Fruit fly (Drosophila melanogaster) whole organism, embryonic: ENCODE data around the gene CG32488.

ENCODE experiments used
- Adf1 ChIP-seq: fragments of 200-800 bp; sonication (Bioruptor generic); IDR thresholded peaks from 2 replicates; pipeline ENCODE4 v1.3.6; 2022; ENCODE audit warnings: missing biosample characterization, missing genetic modification characterization
- BEAF-32 ChIP-seq: fragments of 200-800 bp; sonication (Bioruptor generic); optimal IDR thresholded peaks from 3 replicates; lab custom pipeline; 2017; ENCODE audit warnings: missing biosample characterization, missing genetic modification characterization, mild to moderate bottlenecking, moderate library complexity, missing genetic modification reagents
- CG10366 ChIP-seq: fragments of 200-800 bp; sonication (Bioruptor generic); IDR thresholded peaks from 2 replicates; pipeline ENCODE4 v1.3.6; 2022; ENCODE audit warnings: missing biosample characterization, missing genetic modification characterization
- CG10543 ChIP-seq: fragments of 200-800 bp; sonication (Bioruptor generic); optimal IDR thresholded peaks from 3 replicates; lab custom pipeline; 2017; ENCODE audit warnings: missing biosample characterization, mild to moderate bottlenecking, missing genetic modification characterization, moderate library complexity
- CG11723 ChIP-seq: fragments of 200-800 bp; sonication (Bioruptor generic); optimal IDR thresholded peaks from 2 replicates; lab custom pipeline; 2017; ENCODE audit warnings: missing biosample characterization, mild to moderate bottlenecking, missing genetic modification characterization
- CG1233 ChIP-seq: fragments of 200-800 bp; sonication (Bioruptor generic); optimal IDR thresholded peaks from 4 replicates; lab custom pipeline; 2018; ENCODE audit warnings: missing biosample characterization, mild to moderate bottlenecking, missing genetic modification characterization
- CG1602 ChIP-seq: fragments of 200-800 bp; sonication (Bioruptor generic); optimal IDR thresholded peaks from 3 replicates; lab custom pipeline; 2016; ENCODE audit warnings: missing biosample characterization, missing genetic modification characterization
- CG17361 ChIP-seq: fragments of 200-800 bp; sonication (Bioruptor generic); IDR thresholded peaks from 3 replicates; pipeline ENCODE4 v1.3.6; 2022; ENCODE audit warnings: missing biosample characterization, missing genetic modification characterization
- CG17385 ChIP-seq: fragments of 200-800 bp; sonication (Bioruptor generic); optimal IDR thresholded peaks from 3 replicates; lab custom pipeline; 2018; ENCODE audit warnings: missing biosample characterization, mild to moderate bottlenecking, missing genetic modification characterization
- CG1792 ChIP-seq: fragments of 200-800 bp; sonication (Bioruptor generic); optimal IDR thresholded peaks from 2 replicates; lab custom pipeline; 2016; ENCODE audit warnings: missing biosample characterization, missing genetic modification characterization
- CG18599 ChIP-seq: fragments of 200-800 bp; sonication (Bioruptor generic); optimal IDR thresholded peaks from 3 replicates; lab custom pipeline; 2017; ENCODE audit warnings: missing biosample characterization, missing genetic modification characterization, mild to moderate bottlenecking, moderate library complexity, missing genetic modification reagents
- CG2678 ChIP-seq: fragments of 200-800 bp; sonication (Bioruptor generic); optimal IDR thresholded peaks from 3 replicates; lab custom pipeline; 2019; ENCODE audit warnings: missing biosample characterization, mild to moderate bottlenecking, missing genetic modification characterization, moderate library complexity
- CG34224 ChIP-seq: fragments of 200-800 bp; sonication (Bioruptor generic); IDR thresholded peaks from 3 replicates; pipeline ENCODE4 v1.3.6; 2022; ENCODE audit warnings: missing biosample characterization, missing genetic modification characterization; ENCODE audit not compliant: partially characterized antibody
- CG4854 ChIP-seq: fragments of 200-800 bp; sonication (Bioruptor generic); optimal IDR thresholded peaks from 2 replicates; lab custom pipeline; 2016; ENCODE audit warnings: missing biosample characterization, missing genetic modification characterization, inconsistent platforms
- CG7357 ChIP-seq: fragments of 200-800 bp; sonication (Bioruptor generic); IDR thresholded peaks from 3 replicates; pipeline ENCODE4 v1.3.6; 2022; ENCODE audit warnings: missing biosample characterization, missing genetic modification characterization
- CG7963 ChIP-seq: fragments of 200-800 bp; sonication (Bioruptor generic); IDR thresholded peaks from 3 replicates; pipeline ENCODE4 v1.3.6; 2022; ENCODE audit warnings: missing biosample characterization, missing genetic modification characterization; ENCODE audit not compliant: partially characterized antibody
- CG8089 ChIP-seq: fragments of 200-800 bp; sonication (Bioruptor generic); optimal IDR thresholded peaks from 3 replicates; lab custom pipeline; 2016; ENCODE audit warnings: missing biosample characterization, missing genetic modification characterization
- CG8359 ChIP-seq: fragments of 200-800 bp; sonication (Bioruptor generic); optimal IDR thresholded peaks from 2 replicates; lab custom pipeline; 2017; ENCODE audit warnings: missing biosample characterization, mild to moderate bottlenecking, missing genetic modification characterization, borderline replicate concordance
- CG9215 ChIP-seq: fragments of 200-800 bp; sonication (Bioruptor generic); IDR thresholded peaks from 2 replicates; pipeline ENCODE4 v1.3.6; 2022; ENCODE audit warnings: missing biosample characterization, missing genetic modification characterization
- CG9437 ChIP-seq: fragments of 200-800 bp; sonication (Bioruptor generic); optimal IDR thresholded peaks from 2 replicates; lab custom pipeline; 2018; ENCODE audit warnings: missing biosample characterization, mild to moderate bottlenecking, missing genetic modification characterization
- Dfd ChIP-seq, 2 experiments: fragments of >200 bp; optimal IDR thresholded peaks; 2 replicates each; lab custom pipeline; 2017; ENCODE audit warnings: missing biosample characterization in 2 of 2, missing genetic modification characterization in 2 of 2
- Dip2 ChIP-seq: fragments of 200-800 bp; sonication (Bioruptor generic); IDR thresholded peaks from 2 replicates; pipeline ENCODE4 v1.3.6; 2022; ENCODE audit warnings: missing biosample characterization, missing genetic modification characterization
- Drgx ChIP-seq: fragments of 200-800 bp; sonication (Bioruptor generic); IDR thresholded peaks from 2 replicates; pipeline ENCODE4 v1.3.6; 2022; ENCODE audit warnings: missing biosample characterization, missing genetic modification characterization
- Eip74EF ChIP-seq, 2 experiments: fragments of 200-800 bp in 1 of 2; fragments of >200 bp in 1 of 2; sonication (Bioruptor generic) in 1 of 2; optimal IDR thresholded peaks; 2 replicates each; lab custom pipeline; 2017 to 2019; ENCODE audit warnings: missing biosample characterization in 2 of 2, missing genetic modification characterization in 2 of 2, mild to moderate bottlenecking in 1 of 2, moderate library complexity in 1 of 2
- HHEX ChIP-seq: fragments of 200-800 bp; sonication (Bioruptor generic); optimal IDR thresholded peaks from 3 replicates; lab custom pipeline; 2017; ENCODE audit warnings: missing biosample characterization, mild to moderate bottlenecking, missing genetic modification characterization, missing genetic modification reagents
- Hand ChIP-seq: fragments of 200-800 bp; sonication (Bioruptor generic); optimal IDR thresholded peaks from 2 replicates; lab custom pipeline; 2017; ENCODE audit warnings: mild to moderate bottlenecking, missing biosample characterization, missing genetic modification reagents, missing genetic modification characterization
- Oli ChIP-seq: fragments of 200-800 bp; sonication (Bioruptor generic); optimal IDR thresholded peaks from 2 replicates; lab custom pipeline; 2018; ENCODE audit warnings: missing biosample characterization, mild to moderate bottlenecking, missing genetic modification characterization, moderate library complexity
- PHDP ChIP-seq: fragments of 200-800 bp; sonication (Bioruptor generic); optimal IDR thresholded peaks from 3 replicates; lab custom pipeline; 2018; ENCODE audit warnings: missing biosample characterization, mild to moderate bottlenecking, missing genetic modification characterization, moderate library complexity
- Pdp1 ChIP-seq, 2 experiments: fragments of 200-800 bp; sonication (Bioruptor generic); optimal IDR thresholded peaks; 3 replicates each; lab custom pipeline; 2016; ENCODE audit warnings: missing biosample characterization in 2 of 2, missing genetic modification characterization in 2 of 2, mild to moderate bottlenecking in 1 of 2, moderate library complexity in 1 of 2
- Rx ChIP-seq: fragments of 200-800 bp; sonication (Bioruptor generic); IDR thresholded peaks from 2 replicates; pipeline ENCODE4 v1.3.6; 2022; ENCODE audit warnings: missing biosample characterization, missing genetic modification characterization
- bcd ChIP-seq: fragments of 200-800 bp; sonication (Bioruptor generic); optimal IDR thresholded peaks from 2 replicates; lab custom pipeline; 2017; ENCODE audit warnings: missing biosample characterization, mild to moderate bottlenecking, missing genetic modification characterization
- dmrt99B ChIP-seq: fragments of 200-800 bp; sonication (Bioruptor generic); optimal IDR thresholded peaks from 2 replicates; lab custom pipeline; 2018; ENCODE audit warnings: missing biosample characterization, mild to moderate bottlenecking, missing genetic modification characterization, moderate library complexity
- emc ChIP-seq: fragments of 200-800 bp; sonication (Bioruptor generic); optimal IDR thresholded peaks from 2 replicates; lab custom pipeline; 2016; ENCODE audit warnings: missing biosample characterization, missing genetic modification characterization
- gce ChIP-seq: fragments of 200-800 bp; sonication (Bioruptor generic); IDR thresholded peaks from 3 replicates; pipeline ENCODE4 v1.3.6; 2022; ENCODE audit warnings: missing biosample characterization, missing genetic modification characterization
- ken ChIP-seq: fragments of 200-800 bp; sonication (Bioruptor generic); IDR thresholded peaks from 3 replicates; pipeline ENCODE4 v1.3.6; 2022; ENCODE audit warnings: missing biosample characterization, missing genetic modification characterization
- lmd ChIP-seq: fragments of 200-800 bp; sonication (Bioruptor generic); IDR thresholded peaks from 2 replicates; pipeline ENCODE4 v1.3.6; 2022; ENCODE audit warnings: missing biosample characterization, missing genetic modification characterization
- otp ChIP-seq: fragments of 200-800 bp; sonication (Bioruptor generic); IDR thresholded peaks from 3 replicates; pipeline ENCODE4, ENCODE4 v1.3.6; 2022; ENCODE audit warnings: missing biosample characterization, missing genetic modification characterization
- phol ChIP-seq: fragments of 200-800 bp; sonication (Bioruptor generic); optimal IDR thresholded peaks from 3 replicates; lab custom pipeline; 2018; ENCODE audit warnings: missing biosample characterization, mild to moderate bottlenecking, missing genetic modification characterization, moderate library complexity
- pnt ChIP-seq: fragments of 200-800 bp; sonication (Bioruptor generic); optimal IDR thresholded peaks from 3 replicates; lab custom pipeline; 2016; ENCODE audit warnings: missing biosample characterization, missing genetic modification characterization
- prd ChIP-seq, 3 experiments: fragments of >200 bp in 2 of 3; fragments of 200-800 bp in 1 of 3; sonication (Bioruptor generic) in 1 of 3; optimal IDR thresholded peaks in 2 of 3; IDR thresholded peaks in 1 of 3; 2 replicates in 2 of 3; 3 replicates in 1 of 3; pipeline versions ENCODE4 v1.3.6 to Lab custom; 2017 to 2022; ENCODE audit warnings: missing biosample characterization in 1 of 3, missing genetic modification characterization in 1 of 3
- ro ChIP-seq: fragments of 200-800 bp; sonication (Bioruptor generic); IDR thresholded peaks from 2 replicates; pipeline ENCODE4 v1.3.6; 2022; ENCODE audit warnings: missing biosample characterization, missing genetic modification characterization
- slbo ChIP-seq: fragments of 200-800 bp; sonication (Bioruptor generic); IDR thresholded peaks from 2 replicates; pipeline ENCODE4 v1.3.6; 2022; ENCODE audit warnings: missing biosample characterization, missing genetic modification characterization
- twi ChIP-seq: fragments of 200-800 bp; optimal IDR thresholded peaks from 2 replicates; lab custom pipeline; 2019; ENCODE audit warnings: missing biosample characterization, mild to moderate bottlenecking, missing genetic modification characterization, moderate library complexity
- wdn ChIP-seq: fragments of 200-800 bp; sonication (Bioruptor generic); IDR thresholded peaks from 2 replicates; pipeline ENCODE4 v1.3.6; 2022; ENCODE audit warnings: missing biosample characterization, missing genetic modification characterization
- yki ChIP-seq: fragments of >200 bp; optimal IDR thresholded peaks from 3 replicates; lab custom pipeline; 2018

CG32488 gene

DNA sequence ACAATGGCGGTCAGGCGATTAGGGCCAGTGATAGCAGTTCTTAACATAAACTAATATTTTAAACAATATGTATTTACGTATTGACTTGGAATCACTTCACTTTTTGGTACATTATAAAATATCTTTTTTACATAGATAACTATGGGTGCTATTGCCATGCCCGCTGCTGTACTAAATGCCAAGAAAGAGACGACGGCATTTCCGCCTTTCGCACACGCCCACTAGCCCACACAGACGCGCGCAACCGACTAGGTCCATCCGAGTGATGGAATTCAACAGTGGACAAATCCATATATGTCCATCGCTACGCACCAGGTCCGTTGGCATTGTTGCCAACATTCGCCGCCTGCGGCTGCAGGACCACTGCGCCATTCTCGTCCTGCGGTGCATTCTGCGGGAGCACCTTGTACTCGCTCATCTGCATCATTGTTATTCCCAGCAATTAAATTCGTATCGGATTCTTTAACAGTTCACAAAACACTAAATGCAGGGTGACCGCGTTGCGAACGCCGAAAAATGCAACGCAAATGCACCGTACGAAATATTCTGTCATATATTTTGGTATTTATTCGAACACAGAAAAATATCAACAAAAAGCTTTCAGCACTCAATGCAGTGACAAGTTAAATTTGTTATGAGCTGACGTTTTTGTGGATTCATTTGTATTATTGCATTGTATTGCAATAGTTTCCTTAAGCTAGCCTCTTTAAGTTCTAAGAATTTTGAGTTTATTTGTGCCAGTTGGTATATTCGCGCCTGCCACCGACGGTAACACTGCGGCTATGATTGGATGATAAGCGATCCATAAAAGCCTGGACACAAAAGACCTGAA is 30.7 kb upstream of the CG32488 start, which contains the start of the genes scramb2 and Sk2 (continued):
- TF ChIP-seq prd (optimal IDR thresholded peaks at IDR 0.05; lab: Kevin White, UChicago) (no peak), prd (GFP tag; IDR thresholded peaks at IDR 0.05; lab: Robert Waterston, UW) (peak; percentile 97), CG10366 (GFP tag; lab: Robert Waterston, UW) (peak; percentile 94), phol (peak; percentile 93), emc (GFP tag; lab: Kevin White, UChicago) (peak; percentile 53), wdn (GFP tag; lab: Robert Waterston, UW) (peak; percentile 93), yki (lab: Kevin White, UChicago) (no peak), twi (tag; lab: Kevin White, UChicago) (peak; percentile 86), CG8089 (GFP tag; lab: Kevin White, UChicago) (peak; percentile 68), CG4854 (peak; percentile 90), HHEX (GFP tag; lab: Kevin White, UChicago) (peak; percentile 97), CG10543 (GFP tag; lab: Kevin White, UChicago) (peak; percentile 86), CG34224 (GFP tag; lab: Robert Waterston, UW) (no peak)
- TF ChIP-seq, all 482 proteins: peak for 435

DNA sequence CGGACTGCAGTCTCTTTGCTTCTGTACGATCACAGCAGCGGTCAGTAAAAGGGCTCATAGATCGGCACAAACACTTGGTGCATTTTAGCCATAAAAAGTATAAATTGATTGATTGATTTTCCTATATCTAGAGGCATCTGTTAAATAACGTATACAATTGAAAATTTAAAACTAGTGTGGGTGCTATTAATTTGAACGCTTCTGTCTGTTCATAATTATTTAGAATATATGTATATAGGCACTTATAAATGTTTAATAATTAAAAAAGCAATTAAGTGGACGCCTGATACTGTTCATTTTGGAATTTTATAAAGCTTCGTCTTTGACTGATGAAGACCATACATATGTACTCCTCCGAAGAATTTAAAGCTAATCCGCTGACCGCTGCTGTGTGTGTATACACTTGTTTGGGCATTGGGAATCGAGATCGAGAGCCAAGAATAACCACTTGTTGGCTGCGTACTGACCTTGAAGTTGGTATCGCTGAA is 29.4 kb upstream of the CG32488 start:
- TF ChIP-seq CG9215 (peak; percentile 5; the same call in 1 of the 2 replicates), lmd (GFP tag; lab: Robert Waterston, UW) (no peak), CG1602 (GFP tag; lab: Kevin White, UChicago) (peak; percentile 6), ken (GFP tag; lab: Robert Waterston, UW) (0 out of 3 replicates have a peak, but pooled peaks have one; percentile 12), CG7963 (GFP tag; lab: Robert Waterston, UW) (no peak), dmrt99B (tag; lab: Kevin White, UChicago) (peak; percentile 63), CG7357 (GFP tag; lab: Robert Waterston, UW) (0 out of 3 replicates have a peak, but pooled peaks have one; percentile 17), Dfd (GFP tag; optimal IDR thresholded peaks at IDR 0.05; lab: Kevin White, UChicago) (no peak), Pdp1 (GFP tag; optimal IDR thresholded peaks at IDR 0.05; lab: Kevin White, UChicago) (peak in 1 of 2 experiments; percentile 3), BEAF-32 (GFP tag; lab: Kevin White, UChicago) (no peak), bcd (GFP tag; lab: Kevin White, UChicago) (peak; percentile 47), CG9437 (GFP tag; lab: Kevin White, UChicago) (peak; percentile 22), pnt (no peak), Dip2 (GFP tag; lab: Robert Waterston, UW) (no peak), ro (no peak), CG17361 (GFP tag; lab: Robert Waterston, UW) (0 out of 3 replicates have a peak, but pooled peaks have one; percentile 47), CG10366 (GFP tag; lab: Robert Waterston, UW) (0 out of 2 replicates have a peak, but pooled peaks have one; percentile 16), gce (no peak), CG11723 (GFP tag; lab: Kevin White, UChicago) (no peak), CG8359 (GFP tag; lab: Kevin White, UChicago) (peak; percentile 16), otp (0 out of 3 replicates have a peak, but pooled peaks have one; percentile 31), PHDP (peak; percentile 42), CG1792 (no peak), CG1233 (GFP tag; lab: Kevin White, UChicago) (peak; percentile 35), Hand (peak; percentile 18), Rx (GFP tag; lab: Robert Waterston, UW) (0 out of 2 replicates have a peak, but pooled peaks have one; percentile 4), CG17385 (GFP tag; lab: Kevin White, UChicago) (peak; percentile 44), CG2678 (tag; lab: Kevin White, UChicago) (peak; percentile 60), Eip74EF (GFP tag; optimal IDR thresholded peaks at IDR 0.05; lab: Kevin White, UChicago) (peak in 1 of 2 experiments; percentile 47), Adf1 (GFP tag; lab: Robert Waterston, UW) (no peak), Drgx (GFP tag; lab: Robert Waterston, UW) (peak; percentile 65; the same call in 1 of the 2 replicates), CG18599 (peak; percentile 8), slbo (GFP tag; lab: Robert Waterston, UW) (peak; percentile 40; the same call in 1 of the 2 replicates), Oli (tag; lab: Kevin White, UChicago) (peak; percentile 71)
